Fruit fly (Drosophila melanogaster) S2 (cell line): ENCODE data around the gene CG14106.

Source experiments
- CG8478 ChIP-seq: fragments of >200 bp; optimal IDR thresholded peaks from 2 replicates; lab custom pipeline; 2018
- CTCF ChIP-seq, 2 experiments: fragments of >200 bp; optimal IDR thresholded peaks; 2 replicates each; lab custom pipeline; 2018

DNA sequence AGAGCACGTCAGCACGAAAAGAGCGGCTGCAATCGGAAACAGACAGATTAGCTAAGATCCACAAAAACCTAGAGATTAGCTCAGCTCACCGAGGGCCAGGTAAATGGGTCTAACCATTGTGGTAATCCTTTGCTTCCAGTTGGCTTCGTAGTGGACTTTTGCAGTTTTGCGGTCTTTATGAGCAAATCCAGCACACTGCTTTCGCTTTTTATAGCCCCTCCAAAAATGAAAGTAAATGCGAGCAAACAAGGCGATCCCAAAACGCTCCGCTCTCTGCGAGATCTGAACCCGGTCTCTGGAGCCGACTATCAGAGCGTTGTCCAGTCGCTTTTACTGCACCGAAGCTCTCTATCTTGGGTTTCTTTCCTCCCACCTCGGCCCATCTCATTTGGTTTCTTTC lies 44.3 kb downstream of the CG14106 start, which contains the start of gene CG14107:
- TF ChIP-seq CTCF (optimal IDR thresholded peaks at IDR 0.05; lab: Kevin White, UChicago): no peak
- no peak for TF ChIP-seq CG8478 (lab: Kevin White, UChicago)
